Worm (Caenorhabditis elegans): ENCODE data around the gene R05D8.11.
A peak's percentile ranks its signal among the peaks of the same experiment; 100 is the strongest.

Gene R05D8.11

DNA sequence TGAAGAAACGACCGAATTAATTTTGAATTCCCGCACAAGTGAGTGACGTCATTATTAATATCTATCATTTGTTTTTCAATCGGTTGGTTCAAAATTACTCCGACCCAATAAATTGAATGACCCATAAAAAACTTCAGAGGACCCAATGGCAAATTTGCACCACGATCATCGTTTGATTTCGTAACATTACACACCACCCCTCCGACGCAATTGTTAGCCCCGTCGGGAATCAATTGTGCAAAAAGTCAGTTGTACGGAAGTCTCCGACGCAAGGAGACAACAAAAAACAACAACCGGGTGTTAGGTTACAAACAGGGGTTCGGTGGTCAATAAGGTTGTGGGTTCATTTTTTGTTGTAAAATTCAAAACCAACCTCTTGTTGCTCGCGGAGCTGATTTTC, 21.3 kb upstream of the R05D8.11 start:
- TF ChIP-seq fkh-10 (GFP tag; optimal IDR thresholded peaks at IDR 0.05) (no peak), pha-4 (tag; optimal IDR thresholded peaks at IDR 0.05) (peak; percentile 6), snpc-4 (tag; optimal IDR thresholded peaks at IDR 0.05) (no peak), hmg-11 (tag; optimal IDR thresholded peaks at IDR 0.05) (no peak), ama-1 (optimal IDR thresholded peaks at IDR 0.05) (no peak), egl-5 (tag; optimal IDR thresholded peaks at IDR 0.05) (peak; percentile 78), tbx-2 (tag; optimal IDR thresholded peaks at IDR 0.05) (no peak)

DNA sequence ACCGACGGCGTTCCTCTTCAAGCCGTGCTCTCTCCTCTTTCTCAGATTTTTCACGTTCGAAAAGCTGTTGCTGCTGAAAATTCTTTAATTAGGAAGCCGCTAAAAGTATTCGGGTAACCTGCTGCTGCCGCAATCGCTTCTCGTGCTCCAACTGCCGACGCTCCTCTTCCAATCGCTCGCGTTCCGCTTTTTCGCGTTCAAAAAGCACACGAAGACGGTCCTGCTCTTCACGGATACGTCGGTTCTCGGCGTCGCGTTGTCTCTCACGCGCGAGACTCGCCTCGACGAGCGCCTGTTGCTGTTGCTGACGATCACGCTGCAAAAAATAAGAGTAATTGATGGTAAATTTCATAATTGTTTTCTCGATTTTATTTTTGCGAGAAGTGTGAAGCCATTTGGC, 20.0 kb upstream of the R05D8.11 start:
- TF ChIP-seq pqm-1 (tag; optimal IDR thresholded peaks at IDR 0.05) (no peak), lin-15B (tag; optimal IDR thresholded peaks at IDR 0.05) (no peak), egl-27 (tag; optimal IDR thresholded peaks at IDR 0.05) (no peak), egl-5 (tag; optimal IDR thresholded peaks at IDR 0.05) (no peak), nhr-77 (tag; optimal IDR thresholded peaks at IDR 0.05) (no peak), eor-1 (tag; optimal IDR thresholded peaks at IDR 0.05) (no peak), jun-1 (tag; optimal IDR thresholded peaks at IDR 0.05) (no peak), nhr-67 (tag; optimal IDR thresholded peaks at IDR 0.05) (no peak), fkh-2 (tag; optimal IDR thresholded peaks at IDR 0.05) (no peak), ceh-28 (tag; optimal IDR thresholded peaks at IDR 0.05) (no peak), nhr-11 (tag; optimal IDR thresholded peaks at IDR 0.05) (no peak), fos-1 (tag; optimal IDR thresholded peaks at IDR 0.05) (no peak)

DNA sequence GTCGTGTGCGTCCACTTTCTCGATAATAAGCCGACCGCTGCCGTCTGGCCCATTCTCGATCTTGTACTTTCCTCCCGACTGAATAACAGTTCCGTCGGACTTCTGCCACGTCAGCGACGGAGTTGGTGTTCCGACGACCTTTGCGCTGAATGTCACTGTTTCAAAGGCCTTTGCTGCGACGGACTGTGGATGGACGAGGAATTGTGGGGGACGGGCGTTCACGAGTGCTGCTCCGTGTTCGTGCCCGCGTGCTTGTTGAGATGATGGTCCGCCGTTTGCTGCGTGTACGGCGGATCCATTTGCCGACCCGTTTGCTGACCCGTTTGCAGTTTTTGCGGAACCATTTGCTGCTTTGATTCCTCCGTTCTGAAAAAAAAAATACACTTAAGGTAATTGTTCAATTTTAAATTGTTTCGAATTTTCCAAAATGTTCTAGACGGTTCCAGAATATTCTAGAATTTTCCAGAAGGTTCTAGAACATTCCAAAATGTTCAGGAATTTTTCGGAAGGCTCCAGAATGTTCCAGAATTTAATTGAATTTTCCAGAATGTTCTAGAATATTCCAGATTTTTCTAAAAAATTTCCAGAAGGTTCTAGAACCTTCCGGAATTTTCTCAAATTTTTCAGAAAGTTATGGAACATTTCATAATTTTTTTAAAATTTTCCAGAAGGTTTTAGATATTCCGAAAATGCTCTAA, 18.6 kb upstream of the R05D8.11 start:
- TF ChIP-seq elt-2 (tag; optimal IDR thresholded peaks at IDR 0.05) = no peak
- no peak for TF ChIP-seq ztf-11 (tag; optimal IDR thresholded peaks at IDR 0.05)
- no peak for TF ChIP-seq ztf-4 (tag; optimal IDR thresholded peaks at IDR 0.05)
- TF ChIP-seq eor-1 (tag; optimal IDR thresholded peaks at IDR 0.05) = no peak
- TF ChIP-seq egl-5 (tag; optimal IDR thresholded peaks at IDR 0.05) = no peak
- no peak for TF ChIP-seq sea-2 (GFP tag; optimal IDR thresholded peaks at IDR 0.05)
- no peak for TF ChIP-seq snpc-4 (tag; optimal IDR thresholded peaks at IDR 0.05)
- no peak for TF ChIP-seq nhr-23 (tag; optimal IDR thresholded peaks at IDR 0.05)
- TF ChIP-seq daf-12 (tag; optimal IDR thresholded peaks at IDR 0.05) = no peak
- no peak for TF ChIP-seq mml-1 (tag; optimal IDR thresholded peaks at IDR 0.05)
- TF ChIP-seq nhr-43 (tag; optimal IDR thresholded peaks at IDR 0.05; ENCODE audit: poor library complexity, severe bottlenecking) = no peak
- TF ChIP-seq tbx-2 (tag; optimal IDR thresholded peaks at IDR 0.05) = no peak
- no peak for TF ChIP-seq fkh-10 (GFP tag; optimal IDR thresholded peaks at IDR 0.05)

DNA sequence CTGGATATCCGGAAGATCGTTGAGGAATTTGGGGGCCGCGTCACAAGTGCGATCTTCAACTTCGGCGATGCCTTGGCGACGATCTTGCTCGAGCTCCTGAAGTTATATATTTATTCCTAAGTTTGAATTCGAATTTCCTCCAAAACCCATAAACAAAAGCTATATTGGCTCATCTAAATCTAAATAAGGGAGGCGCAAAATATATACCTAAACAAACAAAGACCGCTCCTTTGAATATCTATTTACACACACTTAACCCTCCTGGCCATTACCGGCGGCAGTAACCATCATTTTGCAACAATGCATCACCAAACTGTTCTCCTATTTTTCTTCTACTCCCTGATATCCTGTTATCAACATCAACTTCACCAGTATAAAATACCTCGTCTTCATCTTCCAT, 15.3 kb upstream of the R05D8.11 start, which contains the start of gene F54E2.2:
F54E2.2 (plus strand) TSS at position 301 of the 400 bp plus-strand sequence.
- no peak for TF ChIP-seq nhr-23 (tag; optimal IDR thresholded peaks at IDR 0.05)
- no peak for TF ChIP-seq pha-4 (tag; optimal IDR thresholded peaks at IDR 0.05)
- TF ChIP-seq nhr-77 (tag; optimal IDR thresholded peaks at IDR 0.05) = no peak
- no peak for TF ChIP-seq nhr-237 (tag; optimal IDR thresholded peaks at IDR 0.05)
- no peak for TF ChIP-seq nhr-28 (tag; optimal IDR thresholded peaks at IDR 0.05)
- no peak for TF ChIP-seq hmg-11 (tag; optimal IDR thresholded peaks at IDR 0.05)
- no peak for TF ChIP-seq ceh-82 (tag; optimal IDR thresholded peaks at IDR 0.05)
- no peak for TF ChIP-seq nhr-12 (tag; optimal IDR thresholded peaks at IDR 0.05)
- TF ChIP-seq sea-2 (GFP tag; optimal IDR thresholded peaks at IDR 0.05) = no peak
- TF ChIP-seq ztf-11 (tag; optimal IDR thresholded peaks at IDR 0.05) = no peak
- no peak for TF ChIP-seq unc-39 (tag; optimal IDR thresholded peaks at IDR 0.05)
- TF ChIP-seq ceh-16 (tag; optimal IDR thresholded peaks at IDR 0.05) = no peak
- TF ChIP-seq ama-1 (optimal IDR thresholded peaks at IDR 0.05) = no peak
- TF ChIP-seq fkh-10 (GFP tag; optimal IDR thresholded peaks at IDR 0.05) = no peak
- no peak for TF ChIP-seq ceh-28 (tag; optimal IDR thresholded peaks at IDR 0.05)
- TF ChIP-seq eor-1 (tag; optimal IDR thresholded peaks at IDR 0.05) = no peak
- TF ChIP-seq lin-39 (tag; optimal IDR thresholded peaks at IDR 0.05) = no peak

DNA sequence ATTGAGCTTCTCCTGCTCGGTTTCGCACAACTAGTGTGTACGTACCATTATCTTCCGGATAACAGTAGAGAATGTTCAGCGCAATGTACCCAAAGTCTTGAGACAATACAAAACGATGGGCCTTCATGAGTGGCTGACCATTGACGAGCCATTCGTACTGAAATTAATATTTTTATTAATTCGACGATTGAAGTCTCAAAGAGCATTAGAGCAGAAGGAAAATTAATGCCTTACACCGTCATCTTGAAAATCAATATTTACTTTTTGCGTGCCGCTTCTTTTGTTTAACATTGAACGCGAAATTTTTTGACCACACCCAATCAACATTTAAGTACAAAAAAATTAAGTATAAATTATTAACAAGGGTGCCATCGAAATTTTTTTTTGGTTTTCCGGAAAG, 12.3 kb upstream of the R05D8.11 start:
- TF ChIP-seq eor-1 (tag; optimal IDR thresholded peaks at IDR 0.05) (no peak), nhr-67 (tag; optimal IDR thresholded peaks at IDR 0.05) (no peak), daf-12 (tag; optimal IDR thresholded peaks at IDR 0.05) (no peak), ceh-16 (tag; optimal IDR thresholded peaks at IDR 0.05) (no peak)
